Fruit fly (Drosophila melanogaster) whole organism, pupa: ENCODE results near the gene sna.

Source experiments
- CG14655 ChIP-seq: fragments of 200-800 bp; sonication (Bioruptor generic); optimal IDR thresholded peaks from 3 replicates; lab custom pipeline; 2017; ENCODE audit warnings: mild to moderate bottlenecking, missing biosample characterization, missing genetic modification reagents, missing genetic modification characterization
- CG32121 ChIP-seq: fragments of 200-800 bp; sonication (Bioruptor generic); IDR thresholded peaks from 2 replicates; pipeline ENCODE4 v1.3.6; 2022; ENCODE audit warnings: missing biosample characterization, missing genetic modification characterization
- CG34367 ChIP-seq: fragments of 200-800 bp; sonication (Bioruptor generic); optimal IDR thresholded peaks from 2 replicates; lab custom pipeline; 2018; ENCODE audit warnings: missing biosample characterization, mild to moderate bottlenecking, missing genetic modification characterization
- CG8159 ChIP-seq: fragments of 200-800 bp; sonication (Bioruptor generic); optimal IDR thresholded peaks from 3 replicates; lab custom pipeline; 2018; ENCODE audit warnings: missing biosample characterization, mild to moderate bottlenecking, missing genetic modification characterization, moderate library complexity
- CG9948 ChIP-seq: fragments of 200-800 bp; sonication (Bioruptor generic); optimal IDR thresholded peaks from 2 replicates; lab custom pipeline; 2018; ENCODE audit warnings: missing biosample characterization, mild to moderate bottlenecking, missing genetic modification characterization, moderate library complexity
- EcR ChIP-seq: fragments of 200-800 bp; sonication (Bioruptor generic); optimal IDR thresholded peaks from 3 replicates; lab custom pipeline; 2019; ENCODE audit warnings: missing biosample characterization, missing genetic modification characterization, mild to moderate bottlenecking, moderate library complexity, missing genetic modification reagents
- Snoo ChIP-seq: fragments of 200-800 bp; sonication (Bioruptor generic); optimal IDR thresholded peaks from 3 replicates; lab custom pipeline; 2017; ENCODE audit warnings: missing biosample characterization, mild to moderate bottlenecking, missing genetic modification characterization, inconsistent platforms
- gl ChIP-seq: fragments of 200-800 bp; sonication (Bioruptor generic); optimal IDR thresholded peaks from 2 replicates; lab custom pipeline; 2018; ENCODE audit warnings: missing biosample characterization, mild to moderate bottlenecking, missing genetic modification characterization

dm6 chr2L:15474402-15474801, 3.7 kb downstream of the sna start:
- TF ChIP-seq CG14655 (peak; percentile 73), gl (no peak), EcR (no peak), CG34367 (tag; lab: Kevin White, UChicago) (no peak), CG9948 (tag; lab: Kevin White, UChicago) (no peak), CG32121 (no peak), Snoo (tag; lab: Kevin White, UChicago) (no peak), CG8159 (tag; lab: Kevin White, UChicago) (peak; percentile 7)
